Worm (Caenorhabditis elegans): ENCODE data around the gene Y53G8AM.8.

The Y53G8AM.8 gene

DNA sequence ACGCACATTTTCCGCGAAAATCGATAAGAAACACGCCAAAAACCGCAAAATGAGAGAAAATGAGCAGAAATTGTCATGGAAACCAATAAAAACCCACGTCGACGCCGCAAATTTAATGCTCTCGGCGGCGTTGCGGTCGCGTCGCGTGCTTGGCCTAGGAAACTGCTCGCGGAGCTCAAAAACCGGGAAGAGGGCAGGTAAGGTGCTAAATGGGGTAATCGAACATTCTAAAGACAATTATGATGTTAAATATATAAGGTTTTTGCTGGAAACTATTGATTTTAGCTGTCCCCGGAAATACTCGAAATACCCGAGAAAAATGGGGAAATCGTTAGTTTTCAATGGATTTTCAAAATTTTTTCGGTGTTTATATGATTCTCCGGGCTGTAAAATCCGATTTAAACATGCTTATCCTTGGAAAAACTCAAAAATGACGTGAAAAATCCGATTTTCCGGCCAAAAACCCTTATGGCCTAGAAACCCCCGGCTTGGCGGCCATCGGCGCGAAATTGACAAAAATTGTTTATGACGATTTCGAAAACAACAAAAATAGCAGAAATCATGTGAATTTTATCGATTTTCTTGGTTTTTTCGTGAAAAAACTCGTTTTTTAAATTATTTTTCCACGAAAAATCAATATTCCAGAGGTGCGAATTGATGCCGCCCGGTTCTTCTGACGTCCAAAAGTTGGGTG lies 44.0 kb upstream of the Y53G8AM.8 start, which contains the start of gene phf-15 (continued):
- TF ChIP-seq egl-27 (tag; optimal IDR thresholded peaks at IDR 0.05) (no peak), zag-1 (tag; optimal IDR thresholded peaks at IDR 0.05) (no peak), mab-9 (GFP tag; IDR thresholded peaks at IDR 0.05) (no peak), lin-15B (tag; optimal IDR thresholded peaks at IDR 0.05) (no peak), nhr-90 (tag; optimal IDR thresholded peaks at IDR 0.05; ENCODE audit: poor library complexity) (no peak), dsc-1 (tag; optimal IDR thresholded peaks at IDR 0.05) (no peak), unc-30 (tag; optimal IDR thresholded peaks at IDR 0.05) (no peak)

DNA sequence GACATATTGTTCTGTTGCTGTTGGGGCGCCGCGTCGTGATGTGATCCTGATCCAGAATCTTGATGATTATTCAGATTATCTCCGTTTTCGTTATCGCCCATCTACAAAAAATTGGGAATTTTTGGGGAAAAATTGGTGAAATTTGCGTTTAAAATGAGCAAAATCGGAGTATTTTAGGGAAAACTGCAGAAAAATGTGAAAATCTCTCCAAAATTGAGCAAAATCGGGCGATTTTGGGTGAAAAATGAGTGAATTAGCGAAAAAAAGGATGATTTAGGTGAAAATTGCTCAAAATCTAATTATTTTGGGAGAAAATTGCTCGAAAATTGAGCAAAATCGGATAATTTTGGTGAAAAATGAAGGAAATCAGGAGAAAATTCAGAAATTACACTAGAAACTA lies 42.6 kb upstream of the Y53G8AM.8 start, which contains the start of gene Y53G8AR.9:
Y53G8AR.9 (minus strand) TSS at position 101 of the 400 bp plus-strand sequence.
- TF ChIP-seq egl-27 (tag; optimal IDR thresholded peaks at IDR 0.05) (no peak), ces-1 (GFP tag; optimal IDR thresholded peaks at IDR 0.05) (no peak), ceh-88 (GFP tag; IDR thresholded peaks at IDR 0.05) (no peak), mef-2 (tag; optimal IDR thresholded peaks at IDR 0.05) (no peak), hlh-4 (tag; optimal IDR thresholded peaks at IDR 0.05) (no peak), nhr-71 (tag; optimal IDR thresholded peaks at IDR 0.05) (no peak), efl-3 (GFP tag; optimal IDR thresholded peaks at IDR 0.05) (no peak), xbp-1 (tag; optimal IDR thresholded peaks at IDR 0.05) (no peak), blmp-1 (tag; optimal IDR thresholded peaks at IDR 0.05) (no peak), aly-2 (tag; optimal IDR thresholded peaks at IDR 0.05) (no peak), grh-1 (GFP tag; IDR thresholded peaks at IDR 0.05) (no peak), Y116A8C.19 (tag; optimal IDR thresholded peaks at IDR 0.05; ENCODE audit: borderline replicate concordance) (no peak), ztf-4 (tag; optimal IDR thresholded peaks at IDR 0.05) (no peak)

ce11 chrIII:3317887-3318286 lies 39.4 kb upstream of the Y53G8AM.8 start:
- TF ChIP-seq ztf-4 (tag; optimal IDR thresholded peaks at IDR 0.05) (no peak), efl-1 (optimal IDR thresholded peaks at IDR 0.05) (no peak), efl-1 (GFP tag; optimal IDR thresholded peaks at IDR 0.05 in 1 of 2) (peak in 1 of 2 experiments; percentile 66)

- TF ChIP-seq unc-62 (GFP tag; optimal IDR thresholded peaks at IDR 0.05): no peak
- TF ChIP-seq F16B12.6 (tag; optimal IDR thresholded peaks at IDR 0.05): peak; percentile 57
- no peak for TF ChIP-seq efl-1 (optimal IDR thresholded peaks at IDR 0.05)
- peak in 1 of 2 experiments; percentile 30 for TF ChIP-seq efl-1 (GFP tag; optimal IDR thresholded peaks at IDR 0.05 in 1 of 2)
- no peak for TF ChIP-seq tbx-2 (tag; optimal IDR thresholded peaks at IDR 0.05)
- no peak for TF ChIP-seq ceh-82 (tag; optimal IDR thresholded peaks at IDR 0.05)
- no peak for TF ChIP-seq pag-3 (tag; optimal IDR thresholded peaks at IDR 0.05; ENCODE audit: borderline replicate concordance, insufficient read depth)
- no peak for TF ChIP-seq zip-4 (GFP tag; optimal IDR thresholded peaks at IDR 0.05)
- TF ChIP-seq lsy-2 (tag; optimal IDR thresholded peaks at IDR 0.05): peak; percentile 70 to 90
- no peak for TF ChIP-seq lin-15B (tag; optimal IDR thresholded peaks at IDR 0.05)
- no peak for TF ChIP-seq ceh-90 (tag; optimal IDR thresholded peaks at IDR 0.05)
- TF ChIP-seq hlh-17 (GFP tag; optimal IDR thresholded peaks at IDR 0.05; ENCODE audit: borderline replicate concordance): no peak
- TF ChIP-seq vab-15 (tag; optimal IDR thresholded peaks at IDR 0.05): no peak
- no peak for TF ChIP-seq fkh-8 (tag; optimal IDR thresholded peaks at IDR 0.05)
- no peak for TF ChIP-seq unc-130 (tag; optimal IDR thresholded peaks at IDR 0.05)
- TF ChIP-seq zag-1 (tag; optimal IDR thresholded peaks at IDR 0.05): no peak
- no peak for TF ChIP-seq jun-1 (tag; optimal IDR thresholded peaks at IDR 0.05)
- no peak for TF ChIP-seq pax-3 (tag; optimal IDR thresholded peaks at IDR 0.05)
- no peak for TF ChIP-seq snpc-4 (tag; optimal IDR thresholded peaks at IDR 0.05)
- no peak for TF ChIP-seq sox-4 (tag; optimal IDR thresholded peaks at IDR 0.05)
- TF ChIP-seq C16A3.4 (tag; optimal IDR thresholded peaks at IDR 0.05): no peak
- TF ChIP-seq aly-2 (tag; optimal IDR thresholded peaks at IDR 0.05): no peak
Observed at ce11 chrIII:3312111-3312510, 33.6 kb upstream of the Y53G8AM.8 start.

All from whole organism, L1 larva.